Worm (Caenorhabditis elegans) whole organism, young adult: ENCODE results near the gene nspf-3.

Experiments used
- B0019.2 ChIP-seq: fragments of 200-800 bp; sonication (Bioruptor generic); conservative IDR thresholded peaks from 2 replicates; pipeline ENCODE4 v1.3.6; 2022; ENCODE audit warnings: missing genetic modification reagents, missing genetic modification characterization, missing compliant biosample characterization
- B0261.1 ChIP-seq: sonication (generic microtip); optimal IDR thresholded peaks from 2 replicates; lab custom pipeline; 2016; ENCODE audit warnings: mild to moderate bottlenecking, missing genetic modification characterization, moderate library complexity, missing compliant biosample characterization
- B0336.3 ChIP-seq: fragments of 200-800 bp; sonication (Bioruptor generic); IDR thresholded peaks from 2 replicates; pipeline ENCODE4 v1.3.6; 2022; ENCODE audit warnings: missing genetic modification characterization, missing compliant biosample characterization
- F22D6.2 ChIP-seq: sonication (generic microtip); optimal IDR thresholded peaks from 2 replicates; lab custom pipeline; 2016; ENCODE audit warnings: mild to moderate bottlenecking, missing genetic modification characterization, missing compliant biosample characterization
- F37B4.10 ChIP-seq: fragments of 200-800 bp; sonication (Bioruptor generic); IDR thresholded peaks from 2 replicates; pipeline ENCODE4 v1.3.6; 2022; ENCODE audit warnings: missing genetic modification characterization, missing compliant biosample characterization
- F57A8.1 ChIP-seq: fragments of 200-800 bp; sonication (Bioruptor generic); optimal IDR thresholded peaks from 2 replicates; lab custom pipeline; 2018; ENCODE audit warnings: mild to moderate bottlenecking, missing genetic modification characterization, moderate library complexity, missing compliant biosample characterization
- K12H6.12 ChIP-seq: fragments of 200-800 bp; sonication (Bioruptor generic); optimal IDR thresholded peaks from 2 replicates; lab custom pipeline; 2018; ENCODE audit warnings: mild to moderate bottlenecking, missing genetic modification characterization, missing compliant biosample characterization
- Y56A3A.18 ChIP-seq: fragments of 200-800 bp; sonication (Bioruptor generic); IDR thresholded peaks from 2 replicates; pipeline ENCODE4 v1.3.6; 2022; ENCODE audit warnings: missing genetic modification reagents, missing genetic modification characterization, missing compliant biosample characterization
- Y67H2A.10 ChIP-seq: fragments of 200-800 bp; sonication (Bioruptor generic); conservative IDR thresholded peaks from 2 replicates; pipeline ENCODE4 v1.3.6; 2022; ENCODE audit warnings: missing genetic modification reagents, missing genetic modification characterization, missing compliant biosample characterization
- cebp-1 ChIP-seq, 2 experiments: fragments of 200-800 bp in 1 of 2; sonication (Bioruptor generic) in 1 of 2; sonication (generic microtip) in 1 of 2; IDR thresholded peaks in 1 of 2; optimal IDR thresholded peaks in 1 of 2; 2 replicates each; pipeline versions ENCODE4 v1.3.6 to Lab custom; 2017 to 2022; ENCODE audit warnings: missing compliant biosample characterization in 2 of 2, missing genetic modification characterization in 2 of 2, mild to moderate bottlenecking in 1 of 2, missing genetic modification reagents in 1 of 2, moderate library complexity in 1 of 2
- cebp-2 ChIP-seq: fragments of 200-800 bp; sonication (Bioruptor generic); IDR thresholded peaks from 2 replicates; pipeline ENCODE4 v1.3.6; 2022; ENCODE audit warnings: missing genetic modification characterization, missing compliant biosample characterization
- ceh-27 ChIP-seq: fragments of 200-800 bp; sonication (Bioruptor generic); optimal IDR thresholded peaks from 2 replicates; lab custom pipeline; 2018; ENCODE audit warnings: mild to moderate bottlenecking, missing genetic modification characterization, moderate library complexity, missing compliant biosample characterization
- ceh-91 ChIP-seq: fragments of 200-800 bp; sonication (Bioruptor generic); IDR thresholded peaks from 2 replicates; pipeline ENCODE4 v1.3.6; 2022; ENCODE audit warnings: missing genetic modification reagents, missing genetic modification characterization, missing compliant biosample characterization
- chd-7 ChIP-seq: sonication (generic microtip); optimal IDR thresholded peaks from 2 replicates; lab custom pipeline; 2016; ENCODE audit warnings: mild to moderate bottlenecking, missing genetic modification characterization, moderate library complexity, missing compliant biosample characterization
- dpff-1 ChIP-seq: sonication (generic microtip); optimal IDR thresholded peaks from 2 replicates; lab custom pipeline; 2017; ENCODE audit warnings: mild to moderate bottlenecking, missing genetic modification characterization, missing compliant biosample characterization
- egl-18 ChIP-seq: fragments of 200-800 bp; sonication (Bioruptor generic); IDR thresholded peaks from 2 replicates; pipeline ENCODE4 v1.3.6; 2022; ENCODE audit warnings: missing genetic modification reagents, missing genetic modification characterization, missing compliant biosample characterization
- gei-17 ChIP-seq: fragments of 200-800 bp; sonication (Bioruptor generic); optimal IDR thresholded peaks from 2 replicates; lab custom pipeline; 2018; ENCODE audit warnings: mild to moderate bottlenecking, missing genetic modification characterization, missing compliant biosample characterization
- hlh-12 ChIP-seq: sonication (generic microtip); optimal IDR thresholded peaks from 2 replicates; lab custom pipeline; 2016; ENCODE audit warnings: missing genetic modification characterization, missing compliant biosample characterization
- hlh-26 ChIP-seq: fragments of 200-800 bp; sonication (Bioruptor generic); conservative IDR thresholded peaks from 2 replicates; pipeline ENCODE4 v1.3.6; 2022; ENCODE audit warnings: missing genetic modification reagents, missing genetic modification characterization, missing compliant biosample characterization
- hmg-1.2 ChIP-seq: fragments of 200-800 bp; sonication (Bioruptor generic); IDR thresholded peaks from 2 replicates; pipeline ENCODE4 v1.3.6; 2022; ENCODE audit warnings: missing genetic modification reagents, missing genetic modification characterization, missing compliant biosample characterization
- hsf-1 ChIP-seq: fragments of 200-800 bp; sonication (Bioruptor generic); IDR thresholded peaks from 2 replicates; pipeline ENCODE4 v1.3.6; 2022; ENCODE audit warnings: missing genetic modification reagents, missing genetic modification characterization, missing compliant biosample characterization
- let-607 ChIP-seq, 2 experiments: fragments of 200-800 bp in 1 of 2; sonication (Bioruptor generic) in 1 of 2; sonication (generic microtip) in 1 of 2; optimal IDR thresholded peaks; 2 replicates each; lab custom pipeline; 2016 to 2018; ENCODE audit warnings: mild to moderate bottlenecking in 2 of 2, missing compliant biosample characterization in 2 of 2, missing genetic modification characterization in 2 of 2, moderate library complexity in 2 of 2, missing genotype in 1 of 2
- lin-35 ChIP-seq, 3 experiments: fragments of 150-350 bp in 2 of 3; sonication (generic microtip) in 1 of 3; optimal IDR thresholded peaks; 2 replicates each; lab custom pipeline; 2014 to 2018; ENCODE audit warnings: missing biosample characterization in 3 of 3, missing genetic modification characterization in 3 of 3, missing genetic modification reagents in 3 of 3
- lin-40 ChIP-seq: sonication (generic microtip); optimal IDR thresholded peaks from 2 replicates; lab custom pipeline; 2016; ENCODE audit warnings: missing genetic modification characterization, mild to moderate bottlenecking, missing compliant biosample characterization, missing genotype, missing genetic modification reagents
- madf-10 ChIP-seq: sonication (generic microtip); optimal IDR thresholded peaks from 2 replicates; lab custom pipeline; 2016; ENCODE audit warnings: mild to moderate bottlenecking, missing genetic modification characterization, missing compliant biosample characterization
- madf-3 ChIP-seq: fragments of 200-800 bp; sonication (Bioruptor generic); IDR thresholded peaks from 2 replicates; pipeline ENCODE4 v1.3.6; 2022; ENCODE audit warnings: missing genetic modification reagents, missing genetic modification characterization, missing compliant biosample characterization
- mel-28 ChIP-seq: sonication (generic microtip); optimal IDR thresholded peaks from 2 replicates; lab custom pipeline; 2016; ENCODE audit warnings: borderline replicate concordance, mild to moderate bottlenecking, missing genetic modification characterization, missing compliant biosample characterization
- nfya-1 ChIP-seq: sonication (generic microtip); optimal IDR thresholded peaks from 2 replicates; lab custom pipeline; 2017; ENCODE audit warnings: antibody characterized with exemption, missing compliant biosample characterization, missing genetic modification characterization, borderline replicate concordance; ENCODE audit not compliant: insufficient read depth
- nhr-120 ChIP-seq: fragments of 200-800 bp; sonication (Bioruptor generic); IDR thresholded peaks from 2 replicates; pipeline ENCODE4 v1.3.6; 2022; ENCODE audit warnings: missing genetic modification characterization, missing compliant biosample characterization
- nhr-179 ChIP-seq: sonication (generic microtip); optimal IDR thresholded peaks from 2 replicates; lab custom pipeline; 2016; ENCODE audit warnings: mild to moderate bottlenecking, missing genetic modification characterization, missing compliant biosample characterization
- nhr-27 ChIP-seq: fragments of 200-800 bp; sonication (Bioruptor generic); optimal IDR thresholded peaks from 2 replicates; lab custom pipeline; 2018; ENCODE audit warnings: mild to moderate bottlenecking, missing genetic modification characterization, moderate library complexity, missing compliant biosample characterization
- rec-8 ChIP-seq, 2 experiments: sonication (generic microtip); optimal IDR thresholded peaks; 2 replicates each; lab custom pipeline; 2016; ENCODE audit warnings: mild to moderate bottlenecking in 2 of 2, missing genetic modification characterization in 2 of 2, missing genetic modification reagents in 2 of 2, missing genotype in 2 of 2, missing biosample characterization in 1 of 2, missing compliant biosample characterization in 1 of 2, moderate library complexity in 1 of 2
- snpc-1.1 ChIP-seq: sonication (generic microtip); optimal IDR thresholded peaks from 2 replicates; lab custom pipeline; 2017; ENCODE audit warnings: missing genetic modification characterization, mild to moderate bottlenecking, missing compliant biosample characterization, antibody characterized with exemption, moderate library complexity, missing genotype, missing genetic modification reagents; ENCODE audit not compliant: insufficient read depth
- somi-1 ChIP-seq: fragments of 200-800 bp; sonication (Bioruptor generic); optimal IDR thresholded peaks from 2 replicates; lab custom pipeline; 2018; ENCODE audit warnings: mild to moderate bottlenecking, missing genetic modification characterization, missing compliant biosample characterization
- tbp1 ChIP-seq: fragments of 200-800 bp; sonication (Bioruptor generic); optimal IDR thresholded peaks from 2 replicates; lab custom pipeline; 2018; ENCODE audit warnings: mild to moderate bottlenecking, missing genetic modification characterization, missing compliant biosample characterization
- tbx-9 ChIP-seq: sonication (generic microtip); optimal IDR thresholded peaks from 2 replicates; lab custom pipeline; 2016; ENCODE audit warnings: borderline replicate concordance, missing genetic modification characterization, inconsistent platforms, missing compliant biosample characterization
- tlf-1 ChIP-seq: fragments of 200-800 bp; sonication (Bioruptor generic); optimal IDR thresholded peaks from 2 replicates; lab custom pipeline; 2018; ENCODE audit warnings: mild to moderate bottlenecking, missing genetic modification characterization, missing compliant biosample characterization
- zfh-2 ChIP-seq: fragments of 200-800 bp; sonication (Bioruptor generic); conservative IDR thresholded peaks from 2 replicates; pipeline ENCODE4 v1.3.6; 2022; ENCODE audit warnings: missing genetic modification reagents, missing genetic modification characterization, missing compliant biosample characterization
- zim-3 ChIP-seq: sonication (generic microtip); optimal IDR thresholded peaks from 2 replicates; lab custom pipeline; 2017; ENCODE audit warnings: mild to moderate bottlenecking, missing genetic modification characterization, moderate library complexity, missing compliant biosample characterization

nspf-3 gene

ce11 chrII:2735644-2736043 lies 45.7 kb upstream of the nspf-3 start (continued):
- peak; percentile 39; the same call in 1 of the 2 replicates for TF ChIP-seq Y56A3A.18 (GFP tag; lab: Robert Waterston, UW)
- no peak for TF ChIP-seq gei-17 (GFP tag; lab: Kevin White, UChicago)
- TF ChIP-seq B0261.1 (tag; lab: Kevin White, UChicago): peak; percentile 74
- TF ChIP-seq, all 124 proteins: peak for 23

ce11 chrII:2735192-2735591 lies 45.2 kb upstream of the nspf-3 start, which contains the start of gene wdr-31:
TSS of gene wdr-31 (minus strand) at chrII:2735292.
- TF ChIP-seq F37B4.10 (GFP tag; lab: Robert Waterston, UW): no peak
- no peak for TF ChIP-seq zim-3
- no peak for TF ChIP-seq lin-35 (GFP tag; optimal IDR thresholded peaks at IDR 0.05; lab: Kevin White, UChicago)
- TF ChIP-seq hlh-12 (tag; lab: Kevin White, UChicago): no peak
- TF ChIP-seq hsf-1 (GFP tag; lab: Robert Waterston, UW): no peak
- TF ChIP-seq somi-1: no peak
- no peak for TF ChIP-seq tlf-1 (GFP tag; lab: Kevin White, UChicago)
- TF ChIP-seq hmg-1.2 (GFP tag; lab: Robert Waterston, UW): no peak
- TF ChIP-seq F22D6.2 (tag; lab: Kevin White, UChicago): no peak
- no peak for TF ChIP-seq madf-3 (GFP tag; lab: Robert Waterston, UW)
- no peak for TF ChIP-seq let-607 (tag; optimal IDR thresholded peaks at IDR 0.05; lab: Kevin White, UChicago)
- no peak for TF ChIP-seq tbp1 (GFP tag; lab: Kevin White, UChicago)
- no peak for TF ChIP-seq F57A8.1 (GFP tag; lab: Kevin White, UChicago)
- no peak for TF ChIP-seq nfya-1 (tag; lab: Kevin White, UChicago)
- TF ChIP-seq hlh-26 (GFP tag; lab: Robert Waterston, UW): no peak
- no peak for TF ChIP-seq snpc-1.1 (tag; lab: Kevin White, UChicago)
- TF ChIP-seq lin-40 (tag; lab: Kevin White, UChicago): no peak
- no peak for TF ChIP-seq rec-8 (tag; optimal IDR thresholded peaks at IDR 0.05; lab: Kevin White, UChicago)
- no peak for TF ChIP-seq ceh-27 (GFP tag; lab: Kevin White, UChicago)
- TF ChIP-seq nhr-120 (GFP tag; lab: Robert Waterston, UW): no peak

ce11 chrII:2734735-2735134 lies 44.8 kb upstream of the nspf-3 start:
- peak; percentile 61; the same call in 1 of the 2 replicates for TF ChIP-seq hmg-1.2 (GFP tag; lab: Robert Waterston, UW)
- TF ChIP-seq madf-3 (GFP tag; lab: Robert Waterston, UW): 0 out of 2 replicates have a peak, but pooled peaks have one; percentile 23
- 0 out of 2 replicates have a peak, but pooled peaks have one; percentile 12 for TF ChIP-seq cebp-2 (GFP tag; lab: Robert Waterston, UW)
- TF ChIP-seq ceh-91 (GFP tag; lab: Robert Waterston, UW): no peak
- no peak for TF ChIP-seq K12H6.12
- TF ChIP-seq mel-28 (tag; lab: Kevin White, UChicago): no peak
- TF ChIP-seq zfh-2 (GFP tag; lab: Robert Waterston, UW): peak; percentile 39; the same call in 1 of the 2 replicates
- no peak for TF ChIP-seq Y67H2A.10 (GFP tag; lab: Robert Waterston, UW)
- TF ChIP-seq somi-1: no peak
- no peak for TF ChIP-seq dpff-1
- no peak for TF ChIP-seq madf-10 (tag; lab: Kevin White, UChicago)
- TF ChIP-seq nhr-179 (tag; lab: Kevin White, UChicago): no peak
- no peak for TF ChIP-seq B0019.2 (GFP tag; lab: Robert Waterston, UW)
- TF ChIP-seq chd-7 (tag; lab: Kevin White, UChicago): no peak
- no peak for TF ChIP-seq ceh-27 (GFP tag; lab: Kevin White, UChicago)
- TF ChIP-seq egl-18 (GFP tag; lab: Robert Waterston, UW): no peak
- TF ChIP-seq B0336.3 (GFP tag; lab: Robert Waterston, UW): no peak
- TF ChIP-seq tbx-9 (tag; lab: Kevin White, UChicago): no peak
- TF ChIP-seq cebp-1 (GFP tag; IDR thresholded peaks at IDR 0.05; lab: Robert Waterston, UW): no peak
- peak; percentile 10 for TF ChIP-seq cebp-1 (tag; optimal IDR thresholded peaks at IDR 0.05; lab: Kevin White, UChicago)
- no peak for TF ChIP-seq nhr-27
- TF ChIP-seq, all 124 proteins: peak for 5
